Worm (Caenorhabditis elegans) whole organism, midembryonic: Measurements from ENCODE around the gene R12C12.6.
"Not testable (repeated sequence)": the region's sequence is repeated elsewhere in the genome, so short reads cannot be mapped to it uniquely, and the experiment has no call there.

ENCODE experiments used
- T22C8.4 ChIP-seq: fragments of 200-800 bp; sonication (Bioruptor generic); IDR thresholded peaks from 2 replicates; pipeline ENCODE4 v1.3.6; 2022; ENCODE audit warnings: missing genetic modification characterization, missing compliant biosample characterization
- flt-1 ChIP-seq: fragments of 200-800 bp; sonication (Bioruptor generic); IDR thresholded peaks from 2 replicates; pipeline ENCODE4 v1.3.6; 2022; ENCODE audit warnings: missing genetic modification characterization, missing compliant biosample characterization
- ref-1 ChIP-seq: fragments of 200-800 bp; sonication (Bioruptor generic); conservative IDR thresholded peaks from 2 replicates; pipeline ENCODE4 v1.3.6; 2022; ENCODE audit warnings: missing genetic modification reagents, missing genetic modification characterization, missing compliant biosample characterization
- ztf-23 ChIP-seq: fragments of 200-800 bp; sonication (Bioruptor generic); IDR thresholded peaks from 2 replicates; pipeline ENCODE4 v1.3.6; 2022; ENCODE audit warnings: missing genetic modification reagents, missing genetic modification characterization, missing compliant biosample characterization

ce11 chrII:6008887-6009286 lies 38.8 kb downstream of the R12C12.6 start, which contains the start of gene ZK84.4:
- not testable (repeated sequence) for TF ChIP-seq flt-1 (GFP tag; lab: Robert Waterston, UW); ztf-23 (GFP tag; lab: Robert Waterston, UW); T22C8.4; ref-1 (GFP tag; lab: Robert Waterston, UW)
